Fruit fly (Drosophila melanogaster): ENCODE measurements around the gene fy.
A peak's percentile ranks its signal among the peaks of the same experiment; 100 is the strongest.

Gene fy

dm6 chr2L:8365701-8366643, 37.1 kb downstream of the fy start, which contains the start of gene Pp2A-29B (continued):
- TF ChIP-seq fd3F (GFP tag; optimal IDR thresholded peaks at IDR 0.05) (no peak), Rfx (GFP tag; IDR thresholded peaks at IDR 0.05) (0 out of 2 replicates have a peak, but pooled peaks have one; percentile 11), dmrt99B (tag; optimal IDR thresholded peaks at IDR 0.05) (no peak), mld (GFP tag; IDR thresholded peaks at IDR 0.05; ENCODE audit: partially characterized antibody) (peak; percentile 94), unpg (GFP tag; optimal IDR thresholded peaks at IDR 0.05) (no peak), org-1 (GFP tag; optimal IDR thresholded peaks at IDR 0.05) (no peak), pum (GFP tag; optimal IDR thresholded peaks at IDR 0.05) (no peak), CG11696 (GFP tag; IDR thresholded peaks at IDR 0.05) (no peak), Vsx1 (GFP tag; optimal IDR thresholded peaks at IDR 0.05) (peak; percentile 64), CG14014 (GFP tag; IDR thresholded peaks at IDR 0.05) (no peak), run (tag; optimal IDR thresholded peaks at IDR 0.05) (no peak), Nf-YC (tag; optimal IDR thresholded peaks at IDR 0.05) (peak; percentile 57), nau (GFP tag; optimal IDR thresholded peaks at IDR 0.05) (no peak), Usf (GFP tag; optimal IDR thresholded peaks at IDR 0.05) (no peak), pb (GFP tag; optimal IDR thresholded peaks at IDR 0.05) (no peak), CG11504 (tag; optimal IDR thresholded peaks at IDR 0.05) (peak; percentile 56), HmgD (GFP tag; optimal IDR thresholded peaks at IDR 0.05) (no peak), CG31388 (GFP tag; optimal IDR thresholded peaks at IDR 0.05) (no peak), Hmr (GFP tag; optimal IDR thresholded peaks at IDR 0.05) (peak; percentile 4), Bteb2 (GFP tag; optimal IDR thresholded peaks at IDR 0.05) (no peak), CG2116 (GFP tag; optimal IDR thresholded peaks at IDR 0.05) (peak; percentile 91), Nf-YB (GFP tag; optimal IDR thresholded peaks at IDR 0.05) (no peak), al (GFP tag; IDR thresholded peaks at IDR 0.05) (no peak), chinmo (GFP tag; IDR thresholded peaks at IDR 0.05; ENCODE audit: partially characterized antibody) (peak; percentile 93; the same call in 3 of the 4 replicates)

- TF ChIP-seq z (GFP tag; IDR thresholded peaks at IDR 0.05): no peak
- TF ChIP-seq B-H2 (GFP tag; optimal IDR thresholded peaks at IDR 0.05): peak; percentile 14
- no peak for TF ChIP-seq CG5953 (GFP tag; IDR thresholded peaks at IDR 0.05)
- peak; percentile 87 for TF ChIP-seq Opbp (GFP tag; IDR thresholded peaks at IDR 0.05; ENCODE audit: partially characterized antibody)
- TF ChIP-seq bigmax (GFP tag; optimal IDR thresholded peaks at IDR 0.05): peak; percentile 95
- TF ChIP-seq Poxn (GFP tag; IDR thresholded peaks at IDR 0.05): no peak
- no peak for TF ChIP-seq CG2199 (GFP tag; IDR thresholded peaks at IDR 0.05)
- TF ChIP-seq repo (GFP tag; optimal IDR thresholded peaks at IDR 0.05): no peak
- TF ChIP-seq row (GFP tag; IDR thresholded peaks at IDR 0.05): peak; percentile 49
- TF ChIP-seq Dip3 (GFP tag; optimal IDR thresholded peaks at IDR 0.05): peak; percentile 7
- TF ChIP-seq CG15601 (tag; optimal IDR thresholded peaks at IDR 0.05): peak; percentile 31
- peak; percentile 28 for TF ChIP-seq sqz (GFP tag; optimal IDR thresholded peaks at IDR 0.05)
- peak; percentile 43 for TF ChIP-seq Rfx (GFP tag; IDR thresholded peaks at IDR 0.05)
- peak; percentile 93 for TF ChIP-seq Doc3 (GFP tag; IDR thresholded peaks at IDR 0.05; ENCODE audit: partially characterized antibody)
- TF ChIP-seq Abd-B (GFP tag; optimal IDR thresholded peaks at IDR 0.05): no peak
- TF ChIP-seq CG13123 (GFP tag; optimal IDR thresholded peaks at IDR 0.05): no peak
- no peak for TF ChIP-seq HLH3B (GFP tag; IDR thresholded peaks at IDR 0.05)
- peak in 1 of 2 experiments; percentile 7 for TF ChIP-seq bsh (GFP tag; optimal IDR thresholded peaks at IDR 0.05)
- TF ChIP-seq CG9727 (GFP tag; optimal IDR thresholded peaks at IDR 0.05): peak; percentile 31
- no peak for TF ChIP-seq CG33557 (GFP tag; optimal IDR thresholded peaks at IDR 0.05)
- TF ChIP-seq Dbx (GFP tag; IDR thresholded peaks at IDR 0.05): peak; percentile 23; the same call in 2 of the 3 replicates
- peak; percentile 29 for TF ChIP-seq pho (GFP tag; optimal IDR thresholded peaks at IDR 0.05)
- TF ChIP-seq CG12071 (GFP tag; optimal IDR thresholded peaks at IDR 0.05): no peak
Observed at dm6 chr2L:8364006-8364956, 38.8 kb downstream of the fy start, which contains the start of the genes RpS13 and CSN8. Gene RpS13, minus strand, starts transcription at chr2L:8364662. Gene CSN8, plus strand, starts transcription at chr2L:8364855.
